Fruit fly (Drosophila melanogaster) whole organism, adult: ENCODE results near the gene CG6051.

Experiments used
- CG11617 ChIP-seq: fragments of 200-800 bp; sonication (Bioruptor generic); optimal IDR thresholded peaks from 2 replicates; lab custom pipeline; 2017; ENCODE audit warnings: mild to moderate bottlenecking, missing biosample characterization, missing genetic modification reagents, missing genetic modification characterization
- Mnt ChIP-seq: fragments of 200-800 bp; sonication (Bioruptor generic); optimal IDR thresholded peaks from 2 replicates; lab custom pipeline; 2016; ENCODE audit warnings: missing biosample characterization, mild to moderate bottlenecking, missing genetic modification characterization
- bab1 ChIP-seq: fragments of 200-800 bp; sonication (Bioruptor generic); optimal IDR thresholded peaks from 3 replicates; lab custom pipeline; 2019; ENCODE audit warnings: missing biosample characterization, mild to moderate bottlenecking, missing genetic modification characterization, moderate library complexity
- cic ChIP-seq: fragments of 200-800 bp; sonication (Bioruptor generic); optimal IDR thresholded peaks from 2 replicates; lab custom pipeline; 2017; ENCODE audit warnings: missing biosample characterization, mild to moderate bottlenecking, missing genetic modification characterization, moderate library complexity
- cnc ChIP-seq, 2 experiments: fragments of >200 bp; optimal IDR thresholded peaks; 2 replicates each; lab custom pipeline; 2017
- ovo ChIP-seq: fragments of 200-800 bp; sonication (Bioruptor generic); optimal IDR thresholded peaks from 2 replicates; lab custom pipeline; 2016; ENCODE audit warnings: missing biosample characterization, missing genetic modification characterization

DNA sequence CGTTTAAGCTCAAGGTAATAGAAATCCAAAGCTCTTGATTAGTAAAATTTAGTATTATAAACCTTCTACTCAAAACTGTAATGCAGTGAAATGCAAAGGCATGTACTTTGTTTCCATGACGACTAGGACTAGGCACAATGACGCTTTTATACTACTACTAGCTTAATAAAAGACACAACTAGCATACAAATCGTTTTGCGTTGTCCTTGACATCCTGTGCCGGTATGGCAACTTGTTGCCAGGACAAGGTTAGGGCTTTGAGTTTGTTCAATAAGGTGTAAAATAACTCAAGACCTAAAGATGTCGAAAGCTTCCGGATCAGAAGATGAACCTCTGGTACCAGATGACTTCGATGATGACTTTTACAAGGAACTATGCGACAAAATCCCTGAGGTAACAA lies 32.5 kb downstream of the CG6051 start, which contains the start of gene CG5882:
- no peak for TF ChIP-seq bab1 (GFP tag; lab: Kevin White, UChicago)
- TF ChIP-seq cic: no peak
- TF ChIP-seq Mnt (GFP tag; lab: Kevin White, UChicago): no peak
- TF ChIP-seq CG11617 (GFP tag; lab: Kevin White, UChicago): no peak
- no peak for TF ChIP-seq ovo (GFP tag; lab: Kevin White, UChicago)
- TF ChIP-seq cnc (optimal IDR thresholded peaks at IDR 0.05; lab: Kevin White, UChicago): no peak
